Fruit fly (Drosophila melanogaster) whole organism, embryonic: ENCODE data around the gene Sidpn.

Source experiments
- Abd-B ChIP-seq: fragments of 200-800 bp; sonication (Bioruptor generic); optimal IDR thresholded peaks from 2 replicates; lab custom pipeline; 2018; ENCODE audit warnings: missing biosample characterization, mild to moderate bottlenecking, missing genetic modification characterization, moderate library complexity
- Adf1 ChIP-seq: fragments of 200-800 bp; sonication (Bioruptor generic); IDR thresholded peaks from 2 replicates; pipeline ENCODE4 v1.3.6; 2022; ENCODE audit warnings: missing biosample characterization, missing genetic modification characterization
- Bgb ChIP-seq: fragments of 200-800 bp; sonication (Bioruptor generic); IDR thresholded peaks from 2 replicates; pipeline ENCODE4 v1.3.6; 2022; ENCODE audit warnings: missing biosample characterization, missing genetic modification characterization; ENCODE audit not compliant: partially characterized antibody
- CG10959 ChIP-seq: fragments of 200-800 bp; sonication (Bioruptor generic); IDR thresholded peaks from 2 replicates; pipeline ENCODE4 v1.3.6; 2022; ENCODE audit warnings: missing biosample characterization, missing genetic modification characterization
- CG10979 ChIP-seq: fragments of 200-800 bp; sonication (Bioruptor generic); optimal IDR thresholded peaks from 2 replicates; lab custom pipeline; 2018; ENCODE audit warnings: missing biosample characterization, mild to moderate bottlenecking, missing genetic modification characterization, moderate library complexity
- CG11696 ChIP-seq: fragments of 200-800 bp; sonication (Bioruptor generic); IDR thresholded peaks from 2 replicates; pipeline ENCODE4 v1.3.6; 2022; ENCODE audit warnings: missing biosample characterization, missing genetic modification characterization
- CG12155 ChIP-seq: fragments of 200-800 bp; sonication (Bioruptor generic); optimal IDR thresholded peaks from 3 replicates; lab custom pipeline; 2016; ENCODE audit warnings: missing biosample characterization, missing genetic modification characterization
- CG12299 ChIP-seq: fragments of 200-800 bp; sonication (Bioruptor generic); optimal IDR thresholded peaks from 2 replicates; lab custom pipeline; 2018; ENCODE audit warnings: missing biosample characterization, mild to moderate bottlenecking, missing genetic modification characterization
- CG12391 ChIP-seq: fragments of 200-800 bp; sonication (Bioruptor generic); optimal IDR thresholded peaks from 3 replicates; lab custom pipeline; 2018; ENCODE audit warnings: missing biosample characterization, mild to moderate bottlenecking, missing genetic modification characterization, moderate library complexity
- CG17361 ChIP-seq: fragments of 200-800 bp; sonication (Bioruptor generic); IDR thresholded peaks from 3 replicates; pipeline ENCODE4 v1.3.6; 2022; ENCODE audit warnings: missing biosample characterization, missing genetic modification characterization
- CG17385 ChIP-seq: fragments of 200-800 bp; sonication (Bioruptor generic); optimal IDR thresholded peaks from 3 replicates; lab custom pipeline; 2018; ENCODE audit warnings: missing biosample characterization, mild to moderate bottlenecking, missing genetic modification characterization
- CG2116 ChIP-seq: fragments of 200-800 bp; sonication (Bioruptor generic); optimal IDR thresholded peaks from 3 replicates; lab custom pipeline; 2018; ENCODE audit warnings: missing biosample characterization, mild to moderate bottlenecking, missing genetic modification characterization
- CG30020 ChIP-seq: fragments of 200-800 bp; optimal IDR thresholded peaks from 2 replicates; lab custom pipeline; 2019; ENCODE audit warnings: missing biosample characterization, mild to moderate bottlenecking, missing genetic modification characterization, moderate library complexity
- CG30403 ChIP-seq: fragments of 200-800 bp; sonication (Bioruptor generic); optimal IDR thresholded peaks from 3 replicates; lab custom pipeline; 2016; ENCODE audit warnings: missing biosample characterization, missing genetic modification characterization
- CG6272 ChIP-seq: fragments of 200-800 bp; sonication (Bioruptor generic); IDR thresholded peaks from 2 replicates; pipeline ENCODE4 v1.3.6; 2022; ENCODE audit warnings: missing biosample characterization, missing genetic modification characterization
- CG6683 ChIP-seq: fragments of 200-800 bp; sonication (Bioruptor generic); optimal IDR thresholded peaks from 2 replicates; lab custom pipeline; 2017; ENCODE audit warnings: missing biosample characterization, mild to moderate bottlenecking, missing genetic modification characterization, missing genetic modification reagents
- CG6765 ChIP-seq: fragments of 200-800 bp; sonication (Bioruptor generic); optimal IDR thresholded peaks from 3 replicates; lab custom pipeline; 2017; ENCODE audit warnings: missing biosample characterization, mild to moderate bottlenecking, missing genetic modification characterization
- CG7357 ChIP-seq: fragments of 200-800 bp; sonication (Bioruptor generic); IDR thresholded peaks from 3 replicates; pipeline ENCODE4 v1.3.6; 2022; ENCODE audit warnings: missing biosample characterization, missing genetic modification characterization
- CG7839 ChIP-seq: fragments of 200-800 bp; sonication (Bioruptor generic); optimal IDR thresholded peaks from 3 replicates; lab custom pipeline; 2018; ENCODE audit warnings: missing biosample characterization, mild to moderate bottlenecking, missing genetic modification characterization, moderate library complexity
- Dip3 ChIP-seq: fragments of 200-800 bp; sonication (Bioruptor generic); optimal IDR thresholded peaks from 3 replicates; lab custom pipeline; 2016; ENCODE audit warnings: missing biosample characterization, missing genetic modification characterization
- Fer3 ChIP-seq: fragments of 200-800 bp; sonication (Bioruptor generic); optimal IDR thresholded peaks from 2 replicates; lab custom pipeline; 2018; ENCODE audit warnings: missing biosample characterization, mild to moderate bottlenecking, missing genetic modification characterization, moderate library complexity
- HLH3B ChIP-seq: fragments of 200-800 bp; sonication (Bioruptor generic); IDR thresholded peaks from 2 replicates; pipeline ENCODE4 v1.3.6; 2022; ENCODE audit warnings: missing biosample characterization, missing genetic modification characterization
- Hr3 ChIP-seq: fragments of 200-800 bp; sonication (Bioruptor generic); optimal IDR thresholded peaks from 3 replicates; lab custom pipeline; 2016; ENCODE audit warnings: missing biosample characterization, missing genetic modification characterization
- MESR4 ChIP-seq: fragments of 200-800 bp; sonication (Bioruptor generic); optimal IDR thresholded peaks from 2 replicates; lab custom pipeline; 2018; ENCODE audit warnings: missing biosample characterization, mild to moderate bottlenecking, missing genetic modification characterization, moderate library complexity
- Meics ChIP-seq: fragments of 200-800 bp; sonication (Bioruptor generic); optimal IDR thresholded peaks from 2 replicates; lab custom pipeline; 2017; ENCODE audit warnings: missing biosample characterization, mild to moderate bottlenecking, missing genetic modification characterization
- Nf-YC ChIP-seq: fragments of 200-800 bp; optimal IDR thresholded peaks from 3 replicates; lab custom pipeline; 2019; ENCODE audit warnings: missing biosample characterization, mild to moderate bottlenecking, missing genetic modification characterization, moderate library complexity
- Oaz ChIP-seq: fragments of 200-800 bp; sonication (Bioruptor generic); IDR thresholded peaks from 2 replicates; pipeline ENCODE4 v1.3.6; 2022; ENCODE audit warnings: missing biosample characterization, missing genetic modification characterization
- Ptx1 ChIP-seq: fragments of 200-800 bp; sonication (Bioruptor generic); IDR thresholded peaks from 2 replicates; pipeline ENCODE4 v1.3.6; 2022; ENCODE audit warnings: missing biosample characterization, missing genetic modification characterization
- Sry-β ChIP-seq: fragments of 200-800 bp; sonication (Bioruptor generic); optimal IDR thresholded peaks from 2 replicates; lab custom pipeline; 2018; ENCODE audit warnings: missing biosample characterization, mild to moderate bottlenecking, missing genetic modification characterization, moderate library complexity
- Stat92E ChIP-seq, 3 experiments: fragments of >200 bp in 2 of 3; fragments of 200-800 bp in 1 of 3; sonication (Bioruptor generic) in 1 of 3; optimal IDR thresholded peaks; 2 replicates each; lab custom pipeline; 2017 to 2019; ENCODE audit warnings: missing biosample characterization in 3 of 3, missing genetic modification characterization in 3 of 3, mild to moderate bottlenecking in 1 of 3, moderate library complexity in 1 of 3
- bsh ChIP-seq, 2 experiments: fragments of 200-800 bp; sonication (Bioruptor generic); optimal IDR thresholded peaks; 2 replicates each; lab custom pipeline; 2017 to 2018; ENCODE audit warnings: mild to moderate bottlenecking in 2 of 2, missing biosample characterization in 2 of 2, missing genetic modification characterization in 2 of 2, moderate library complexity in 1 of 2
- corto ChIP-seq: fragments of 200-800 bp; sonication (Bioruptor generic); optimal IDR thresholded peaks from 2 replicates; lab custom pipeline; 2016; ENCODE audit warnings: missing biosample characterization, mild to moderate bottlenecking, missing genetic modification characterization, moderate library complexity
- crol ChIP-seq: fragments of 200-800 bp; sonication (Bioruptor generic); IDR thresholded peaks from 2 replicates; pipeline ENCODE4 v1.3.6; 2022; ENCODE audit warnings: missing biosample characterization, missing genetic modification characterization
- cwo ChIP-seq: fragments of 200-800 bp; sonication (Bioruptor generic); optimal IDR thresholded peaks from 3 replicates; lab custom pipeline; 2017; ENCODE audit warnings: missing biosample characterization, missing genetic modification characterization, mild to moderate bottlenecking, moderate library complexity, missing genetic modification reagents
- dysf ChIP-seq: fragments of 200-800 bp; sonication (Bioruptor generic); IDR thresholded peaks from 3 replicates; pipeline ENCODE4 v1.3.6; 2022; ENCODE audit warnings: missing biosample characterization, missing genetic modification characterization
- gro ChIP-seq: fragments of 200-800 bp; sonication (Bioruptor generic); optimal IDR thresholded peaks from 2 replicates; lab custom pipeline; 2016; ENCODE audit warnings: missing biosample characterization, missing genetic modification characterization
- h ChIP-seq: fragments of >200 bp; optimal IDR thresholded peaks from 2 replicates; lab custom pipeline; 2017
- hkb ChIP-seq, 2 experiments: fragments of 200-800 bp in 1 of 2; fragments of >200 bp in 1 of 2; sonication (Bioruptor generic) in 1 of 2; IDR thresholded peaks in 1 of 2; optimal IDR thresholded peaks in 1 of 2; 2 replicates each; pipeline versions ENCODE4 v1.3.6 to Lab custom; 2017 to 2022; ENCODE audit warnings: missing biosample characterization in 1 of 2, missing genetic modification characterization in 1 of 2
- odd ChIP-seq: fragments of 200-800 bp; sonication (Bioruptor generic); optimal IDR thresholded peaks from 2 replicates; lab custom pipeline; 2017; ENCODE audit warnings: missing biosample characterization, mild to moderate bottlenecking, missing genetic modification characterization
- prd ChIP-seq, 3 experiments: fragments of >200 bp in 2 of 3; fragments of 200-800 bp in 1 of 3; sonication (Bioruptor generic) in 1 of 3; optimal IDR thresholded peaks in 2 of 3; IDR thresholded peaks in 1 of 3; 2 replicates in 2 of 3; 3 replicates in 1 of 3; pipeline versions ENCODE4 v1.3.6 to Lab custom; 2017 to 2022; ENCODE audit warnings: missing biosample characterization in 1 of 3, missing genetic modification characterization in 1 of 3
- ranshi ChIP-seq: fragments of 200-800 bp; sonication (Bioruptor generic); IDR thresholded peaks from 2 replicates; pipeline ENCODE4 v1.3.6; 2022; ENCODE audit warnings: missing biosample characterization, missing genetic modification characterization
- run ChIP-seq: fragments of 200-800 bp; sonication (Bioruptor generic); optimal IDR thresholded peaks from 3 replicates; lab custom pipeline; 2018; ENCODE audit warnings: missing biosample characterization, mild to moderate bottlenecking, missing genetic modification characterization
- sens ChIP-seq: fragments of 200-800 bp; sonication (Bioruptor generic); peaks from one replicate; lab custom pipeline; 2016; ENCODE audit warnings: missing biosample characterization, missing genetic modification characterization
- seq ChIP-seq: fragments of 200-800 bp; sonication (Bioruptor generic); IDR thresholded peaks from 2 replicates; pipeline ENCODE4 v1.3.6; 2022; ENCODE audit warnings: missing biosample characterization, missing genetic modification characterization
- slbo ChIP-seq: fragments of 200-800 bp; sonication (Bioruptor generic); IDR thresholded peaks from 2 replicates; pipeline ENCODE4 v1.3.6; 2022; ENCODE audit warnings: missing biosample characterization, missing genetic modification characterization
- so ChIP-seq: fragments of 200-800 bp; sonication (Bioruptor generic); IDR thresholded peaks from 3 replicates; pipeline ENCODE4 v1.3.6; 2022; ENCODE audit warnings: missing biosample characterization, missing genetic modification characterization
- sug ChIP-seq: fragments of 200-800 bp; optimal IDR thresholded peaks from 2 replicates; lab custom pipeline; 2019; ENCODE audit warnings: missing biosample characterization, mild to moderate bottlenecking, missing genetic modification characterization, moderate library complexity
- twi ChIP-seq: fragments of 200-800 bp; optimal IDR thresholded peaks from 2 replicates; lab custom pipeline; 2019; ENCODE audit warnings: missing biosample characterization, mild to moderate bottlenecking, missing genetic modification characterization, moderate library complexity

The Sidpn gene

DNA sequence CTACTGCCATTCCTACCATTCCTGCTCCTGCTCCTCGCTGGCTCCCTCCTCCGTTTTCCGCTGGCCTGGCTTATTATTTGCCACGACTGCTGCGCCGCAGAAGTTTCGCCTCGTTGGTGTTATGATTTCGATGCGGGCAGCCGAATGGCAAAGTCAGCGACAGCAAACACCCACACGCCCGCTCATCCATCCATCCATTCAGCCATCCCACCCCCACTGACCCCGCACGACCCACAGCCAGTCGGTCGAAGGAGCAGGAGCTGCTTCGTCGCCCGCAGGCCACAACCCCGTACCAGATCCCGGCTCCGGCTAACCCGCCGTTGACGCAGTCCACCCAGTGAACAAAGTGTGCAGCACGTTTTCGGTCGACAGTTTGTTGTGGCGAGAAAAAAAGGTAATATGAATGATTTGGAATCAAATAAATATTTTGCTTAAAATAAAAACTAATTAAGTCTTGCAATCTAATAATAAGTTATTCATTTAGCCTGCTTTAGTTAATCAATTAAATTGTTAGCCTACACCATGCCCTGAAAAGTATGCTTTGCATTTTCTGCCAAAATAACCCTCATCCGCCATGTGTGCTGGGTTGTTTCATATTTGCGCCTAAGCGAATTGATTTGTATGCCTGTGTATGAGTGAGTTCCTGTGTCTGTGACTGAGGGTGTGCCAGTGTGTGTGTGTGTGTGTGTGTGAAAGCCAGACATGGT, 866 bp upstream of the Sidpn start (continued):
- TF ChIP-seq seq = peak; percentile 51
- peak; percentile 48 for TF ChIP-seq CG30403 (GFP tag; lab: Kevin White, UChicago)
- TF ChIP-seq CG12391 (tag; lab: Kevin White, UChicago) = peak; percentile 66
- peak; percentile 65 for TF ChIP-seq CG6683
- TF ChIP-seq corto (GFP tag; lab: Kevin White, UChicago) = no peak
- no peak for TF ChIP-seq Bgb (GFP tag; lab: Robert Waterston, UW)
- peak; percentile 38 for TF ChIP-seq gro
- no peak for TF ChIP-seq Hr3 (GFP tag; lab: Kevin White, UChicago)
- TF ChIP-seq Dip3 (GFP tag; lab: Kevin White, UChicago) = peak; percentile 0
- TF ChIP-seq cwo = peak; percentile 68
- TF ChIP-seq h (lab: Kevin White, UChicago) = no peak
- TF ChIP-seq HLH3B = peak; percentile 48; the same call in 1 of the 2 replicates
- peak; percentile 79 for TF ChIP-seq crol (GFP tag; lab: Robert Waterston, UW)
- TF ChIP-seq CG10979 = peak; percentile 47
- peak; percentile 64; the same call in 1 of the 3 replicates for TF ChIP-seq so (GFP tag; lab: Robert Waterston, UW)
- peak; percentile 10 for TF ChIP-seq twi (tag; lab: Kevin White, UChicago)
- peak; percentile 56 for TF ChIP-seq CG17385 (GFP tag; lab: Kevin White, UChicago)
- TF ChIP-seq CG30020 (tag; lab: Kevin White, UChicago) = no peak
- no peak for TF ChIP-seq CG6272 (GFP tag; lab: Robert Waterston, UW)
- peak; percentile 52 for TF ChIP-seq CG6765
- peak; percentile 5 for TF ChIP-seq run (tag; lab: Kevin White, UChicago)
- peak; percentile 5 for TF ChIP-seq CG12155 (GFP tag; lab: Kevin White, UChicago)
- no peak for TF ChIP-seq CG10959 (GFP tag; lab: Robert Waterston, UW)
- TF ChIP-seq Nf-YC (tag; lab: Kevin White, UChicago) = peak; percentile 51
- no peak for TF ChIP-seq MESR4 (GFP tag; lab: Kevin White, UChicago)
- peak in 1 of 2 experiments; percentile 28 for TF ChIP-seq bsh (GFP tag; optimal IDR thresholded peaks at IDR 0.05; lab: Kevin White, UChicago)
- TF ChIP-seq ranshi = peak; percentile 38; the same call in 1 of the 2 replicates
- TF ChIP-seq Fer3 (tag; lab: Kevin White, UChicago) = peak; percentile 32
- TF ChIP-seq odd (GFP tag; lab: Kevin White, UChicago) = peak; percentile 35
- peak; percentile 52; the same call in 1 of the 2 replicates for TF ChIP-seq slbo (GFP tag; lab: Robert Waterston, UW)
- no peak for TF ChIP-seq CG2116 (GFP tag; lab: Kevin White, UChicago)
- TF ChIP-seq CG12299 (tag; lab: Kevin White, UChicago) = peak; percentile 44
- TF ChIP-seq CG17361 (GFP tag; lab: Robert Waterston, UW) = peak; percentile 53; the same call in 2 of the 3 replicates
- TF ChIP-seq hkb (optimal IDR thresholded peaks at IDR 0.05; lab: Kevin White, UChicago) = no peak
- TF ChIP-seq hkb (GFP tag; IDR thresholded peaks at IDR 0.05; lab: Robert Waterston, UW) = peak; percentile 49; the same call in 1 of the 2 replicates
- peak; percentile 23; the same call in 1 of the 2 replicates for TF ChIP-seq CG11696 (GFP tag; lab: Robert Waterston, UW)
- peak; percentile 66; the same call in 2 of the 3 replicates for TF ChIP-seq dysf (GFP tag; lab: Robert Waterston, UW)
- peak; percentile 48 for TF ChIP-seq sens (GFP tag; lab: Kevin White, UChicago)
- TF ChIP-seq Adf1 (GFP tag; lab: Robert Waterston, UW) = peak; percentile 41; the same call in 1 of the 2 replicates
- no peak for TF ChIP-seq prd (optimal IDR thresholded peaks at IDR 0.05; lab: Kevin White, UChicago)
- peak; percentile 17; the same call in 1 of the 3 replicates for TF ChIP-seq prd (GFP tag; IDR thresholded peaks at IDR 0.05; lab: Robert Waterston, UW)
- TF ChIP-seq Oaz (GFP tag; lab: Robert Waterston, UW) = no peak
- TF ChIP-seq Ptx1 = peak; percentile 61
- TF ChIP-seq sug = peak; percentile 56
- peak; percentile 77 for TF ChIP-seq Meics (GFP tag; lab: Kevin White, UChicago)
- TF ChIP-seq Abd-B (GFP tag; lab: Kevin White, UChicago) = no peak
- TF ChIP-seq Sry-β (GFP tag; lab: Kevin White, UChicago) = no peak
- TF ChIP-seq CG7839 (tag; lab: Kevin White, UChicago) = peak; percentile 72
- no peak for TF ChIP-seq Stat92E (GFP tag; optimal IDR thresholded peaks at IDR 0.05; lab: Kevin White, UChicago)
- peak; percentile 43; the same call in 1 of the 3 replicates for TF ChIP-seq CG7357 (GFP tag; lab: Robert Waterston, UW)
